Worm (Caenorhabditis elegans): ENCODE results near the gene K04G7.1.

Gene K04G7.1

ce11 chrIII:7189581-7190128 is 27.1 kb downstream of the K04G7.1 start, which contains the start of gene rps-21 (continued):
- no peak for TF ChIP-seq egrh-3 (GFP tag; IDR thresholded peaks at IDR 0.05)

- TF ChIP-seq hmg-1.2 (GFP tag; IDR thresholded peaks at IDR 0.05) (peak; percentile 54; the same call in 1 of the 2 replicates), tbx-9 (tag; optimal IDR thresholded peaks at IDR 0.05; ENCODE audit: borderline replicate concordance) (no peak), nfya-1 (tag; optimal IDR thresholded peaks at IDR 0.05; ENCODE audit: borderline replicate concordance, insufficient read depth) (no peak)
These were observed 30.6 kb downstream of the K04G7.1 start, which contains the start of gene mec-14 for ce11 chrIII:7192942-7193665. TSS of gene mec-14 (minus strand) at chrIII:7192992.

ce11 chrIII:7195325-7195724 is 32.8 kb downstream of the K04G7.1 start, which contains the start of gene F37C12.18:
TSS of gene F37C12.18 (minus strand) at chrIII:7195425.
- TF ChIP-seq nfya-1 (tag; optimal IDR thresholded peaks at IDR 0.05; ENCODE audit: borderline replicate concordance, insufficient read depth) (no peak), atf-7 (tag; optimal IDR thresholded peaks at IDR 0.05) (no peak), ztf-6 (GFP tag; IDR thresholded peaks at IDR 0.05) (no peak), C06A6.2 (GFP tag; conservative IDR thresholded peaks at IDR 0.05) (no peak), lir-1 (GFP tag; conservative IDR thresholded peaks at IDR 0.05) (no peak), hmg-20 (GFP tag; IDR thresholded peaks at IDR 0.05) (no peak), let-607 (tag; optimal IDR thresholded peaks at IDR 0.05) (no peak), lin-40 (tag; optimal IDR thresholded peaks at IDR 0.05) (no peak), tbx-9 (tag; optimal IDR thresholded peaks at IDR 0.05; ENCODE audit: borderline replicate concordance) (no peak), madf-8 (GFP tag; conservative IDR thresholded peaks at IDR 0.05) (no peak), F57C9.4 (tag; optimal IDR thresholded peaks at IDR 0.05) (no peak), B0019.2 (GFP tag; conservative IDR thresholded peaks at IDR 0.05) (no peak), aptf-2 (GFP tag; conservative IDR thresholded peaks at IDR 0.05) (no peak), attf-5 (GFP tag; optimal IDR thresholded peaks at IDR 0.05) (no peak), F33H1.4 (GFP tag; IDR thresholded peaks at IDR 0.05) (no peak)

ce11 chrIII:7197973-7198372 is 35.5 kb downstream of the K04G7.1 start, which contains the start of gene exos-9:
TSS of gene exos-9 (minus strand) at chrIII:7198073.
- TF ChIP-seq snpc-4 (GFP tag; optimal IDR thresholded peaks at IDR 0.05) = no peak
- peak in 1 of 4 experiments; percentile 19 for TF ChIP-seq snpc-4 (tag; optimal IDR thresholded peaks at IDR 0.05)
- no peak for TF ChIP-seq snpc-1.3 (tag; optimal IDR thresholded peaks at IDR 0.05; ENCODE audit: insufficient read depth)
- TF ChIP-seq athp-1 (tag; optimal IDR thresholded peaks at IDR 0.05) = no peak
- TF ChIP-seq lin-54 (GFP tag; optimal IDR thresholded peaks at IDR 0.05) = peak; percentile 2

- TF ChIP-seq lin-54 (GFP tag; optimal IDR thresholded peaks at IDR 0.05) = peak; percentile 98
- TF ChIP-seq rpc-1 (optimal IDR thresholded peaks at IDR 0.05) = no peak
- TF ChIP-seq rpc-1 (tag; optimal IDR thresholded peaks at IDR 0.05) = no peak
- peak; percentile 60 for TF ChIP-seq rcor-1 (GFP tag; IDR thresholded peaks at IDR 0.05)
- peak; percentile 66 for TF ChIP-seq unc-130 (GFP tag; optimal IDR thresholded peaks at IDR 0.05)
- no peak for TF ChIP-seq snpc-3.4 (tag; optimal IDR thresholded peaks at IDR 0.05)
- TF ChIP-seq Y56A3A.18 (GFP tag; IDR thresholded peaks at IDR 0.05) = no peak
- peak; percentile 50 for TF ChIP-seq ceh-27 (GFP tag; optimal IDR thresholded peaks at IDR 0.05)
- no peak for TF ChIP-seq lin-40 (tag; optimal IDR thresholded peaks at IDR 0.05)
- TF ChIP-seq efl-1 (GFP tag; optimal IDR thresholded peaks at IDR 0.05) = peak; percentile 90
- TF ChIP-seq aptf-2 (GFP tag; conservative IDR thresholded peaks at IDR 0.05) = no peak
- peak; percentile 55 for TF ChIP-seq ZK185.1 (tag; optimal IDR thresholded peaks at IDR 0.05; ENCODE audit: poor library complexity, severe bottlenecking)
- no peak for TF ChIP-seq snpc-4 (GFP tag; optimal IDR thresholded peaks at IDR 0.05)
- TF ChIP-seq snpc-4 (tag; optimal IDR thresholded peaks at IDR 0.05) = peak in 1 of 4 experiments; percentile 20
- TF ChIP-seq F33H1.4 (GFP tag; IDR thresholded peaks at IDR 0.05) = peak; percentile 63
- 0 out of 2 replicates have a peak, but pooled peaks have one; percentile 46 for TF ChIP-seq hsf-1 (GFP tag; IDR thresholded peaks at IDR 0.05)
- TF ChIP-seq mcd-1 (GFP tag; IDR thresholded peaks at IDR 0.05) = peak; percentile 55; the same call in 1 of the 2 replicates
- TF ChIP-seq zim-3 (tag; optimal IDR thresholded peaks at IDR 0.05) = no peak
- peak in 2 of 3 experiments; percentile 32 to 93 for TF ChIP-seq lin-35 (GFP tag; optimal IDR thresholded peaks at IDR 0.05)
- TF ChIP-seq nfya-2 (GFP tag; IDR thresholded peaks at IDR 0.05) = no peak
- no peak for TF ChIP-seq repo-1 (tag; optimal IDR thresholded peaks at IDR 0.05)
- no peak for TF ChIP-seq F39B2.1 (GFP tag; IDR thresholded peaks at IDR 0.05)
These were observed 36.3 kb downstream of the K04G7.1 start, which contains the start of gene pfd-5 for ce11 chrIII:7198838-7199237. TSS of gene pfd-5 (minus strand) at chrIII:7198884.
